Fruit fly (Drosophila melanogaster) whole organism, embryonic: Measurements from ENCODE around the gene CG11791.

Experiments used
- Atf3 ChIP-seq: fragments of 200-800 bp; sonication (Bioruptor generic); optimal IDR thresholded peaks from 3 replicates; lab custom pipeline; 2016; ENCODE audit warnings: missing biosample characterization, missing genetic modification characterization
- BEAF-32 ChIP-seq: fragments of 200-800 bp; sonication (Bioruptor generic); optimal IDR thresholded peaks from 3 replicates; lab custom pipeline; 2017; ENCODE audit warnings: missing biosample characterization, missing genetic modification characterization, mild to moderate bottlenecking, moderate library complexity, missing genetic modification reagents
- BtbVII ChIP-seq: fragments of 200-800 bp; sonication (Bioruptor generic); optimal IDR thresholded peaks from 3 replicates; lab custom pipeline; 2017; ENCODE audit warnings: missing biosample characterization, mild to moderate bottlenecking, missing genetic modification characterization
- CG10462 ChIP-seq: fragments of 200-800 bp; sonication (Bioruptor generic); optimal IDR thresholded peaks from 2 replicates; lab custom pipeline; 2016; ENCODE audit warnings: missing biosample characterization, missing genetic modification characterization
- CG11247 ChIP-seq: fragments of 200-800 bp; sonication (Bioruptor generic); IDR thresholded peaks from 2 replicates; pipeline ENCODE4 v1.3.6; 2022; ENCODE audit warnings: missing biosample characterization, missing genetic modification characterization
- CG11560 ChIP-seq: fragments of 200-800 bp; sonication (Bioruptor generic); IDR thresholded peaks from 3 replicates; pipeline ENCODE4 v1.3.6; 2022; ENCODE audit warnings: missing biosample characterization, missing genetic modification characterization
- CG12071 ChIP-seq: fragments of 200-800 bp; sonication (Bioruptor generic); optimal IDR thresholded peaks from 3 replicates; lab custom pipeline; 2018; ENCODE audit warnings: missing biosample characterization, mild to moderate bottlenecking, missing genetic modification characterization
- CG12155 ChIP-seq: fragments of 200-800 bp; sonication (Bioruptor generic); optimal IDR thresholded peaks from 3 replicates; lab custom pipeline; 2016; ENCODE audit warnings: missing biosample characterization, missing genetic modification characterization
- CG12391 ChIP-seq: fragments of 200-800 bp; sonication (Bioruptor generic); optimal IDR thresholded peaks from 3 replicates; lab custom pipeline; 2018; ENCODE audit warnings: missing biosample characterization, mild to moderate bottlenecking, missing genetic modification characterization, moderate library complexity
- CG13424 ChIP-seq: fragments of 200-800 bp; sonication (Bioruptor generic); optimal IDR thresholded peaks from 2 replicates; lab custom pipeline; 2019; ENCODE audit warnings: missing biosample characterization, mild to moderate bottlenecking, missing genetic modification characterization, moderate library complexity
- CG13624 ChIP-seq: fragments of 200-800 bp; sonication (Bioruptor generic); optimal IDR thresholded peaks from 2 replicates; lab custom pipeline; 2016; ENCODE audit warnings: missing biosample characterization, missing genetic modification characterization
- CG15011 ChIP-seq: fragments of 200-800 bp; sonication (Bioruptor generic); optimal IDR thresholded peaks from 3 replicates; lab custom pipeline; 2018; ENCODE audit warnings: missing biosample characterization, mild to moderate bottlenecking, missing genetic modification characterization
- CG16813 ChIP-seq: fragments of 200-800 bp; sonication (Bioruptor generic); IDR thresholded peaks from 3 replicates; pipeline ENCODE4 v1.3.6; 2022; ENCODE audit warnings: missing biosample characterization, missing genetic modification characterization; ENCODE audit not compliant: partially characterized antibody
- CG2129 ChIP-seq: fragments of 200-800 bp; sonication (Bioruptor generic); IDR thresholded peaks from 2 replicates; pipeline ENCODE4 v1.3.6; 2022; ENCODE audit warnings: missing biosample characterization, missing genetic modification characterization; ENCODE audit not compliant: partially characterized antibody
- CG2712 ChIP-seq: fragments of 200-800 bp; optimal IDR thresholded peaks from 3 replicates; lab custom pipeline; 2019; ENCODE audit warnings: missing biosample characterization, mild to moderate bottlenecking, missing genetic modification characterization, moderate library complexity
- CG31388 ChIP-seq: fragments of 200-800 bp; sonication (Bioruptor generic); optimal IDR thresholded peaks from 2 replicates; lab custom pipeline; 2016; ENCODE audit warnings: missing biosample characterization, missing genetic modification characterization
- CG3838 ChIP-seq: fragments of 200-800 bp; sonication (Bioruptor generic); optimal IDR thresholded peaks from 3 replicates; lab custom pipeline; 2016; ENCODE audit warnings: missing biosample characterization, missing genetic modification characterization
- CG4730 ChIP-seq: fragments of 200-800 bp; sonication (Bioruptor generic); IDR thresholded peaks from 2 replicates; pipeline ENCODE4 v1.3.6; 2022; ENCODE audit warnings: missing biosample characterization, missing genetic modification characterization
- CG7357 ChIP-seq: fragments of 200-800 bp; sonication (Bioruptor generic); IDR thresholded peaks from 3 replicates; pipeline ENCODE4 v1.3.6; 2022; ENCODE audit warnings: missing biosample characterization, missing genetic modification characterization
- CG7839 ChIP-seq: fragments of 200-800 bp; sonication (Bioruptor generic); optimal IDR thresholded peaks from 3 replicates; lab custom pipeline; 2018; ENCODE audit warnings: missing biosample characterization, mild to moderate bottlenecking, missing genetic modification characterization, moderate library complexity
- CG8281 ChIP-seq: fragments of 200-800 bp; sonication (Bioruptor generic); optimal IDR thresholded peaks from 2 replicates; lab custom pipeline; 2018; ENCODE audit warnings: missing biosample characterization, mild to moderate bottlenecking, missing genetic modification characterization, moderate library complexity
- CG9437 ChIP-seq: fragments of 200-800 bp; sonication (Bioruptor generic); optimal IDR thresholded peaks from 2 replicates; lab custom pipeline; 2018; ENCODE audit warnings: missing biosample characterization, mild to moderate bottlenecking, missing genetic modification characterization
- CG9817 ChIP-seq: fragments of 200-800 bp; sonication (Bioruptor generic); optimal IDR thresholded peaks from 2 replicates; lab custom pipeline; 2018; ENCODE audit warnings: missing biosample characterization, mild to moderate bottlenecking, missing genetic modification characterization, moderate library complexity
- Deaf1 ChIP-seq: fragments of 200-800 bp; optimal IDR thresholded peaks from 3 replicates; lab custom pipeline; 2019; ENCODE audit warnings: missing biosample characterization, mild to moderate bottlenecking, missing genetic modification characterization, moderate library complexity
- Drgx ChIP-seq: fragments of 200-800 bp; sonication (Bioruptor generic); IDR thresholded peaks from 2 replicates; pipeline ENCODE4 v1.3.6; 2022; ENCODE audit warnings: missing biosample characterization, missing genetic modification characterization
- HLH4C ChIP-seq: fragments of 200-800 bp; sonication (Bioruptor generic); IDR thresholded peaks from 3 replicates; pipeline ENCODE4 v1.3.6; 2022; ENCODE audit warnings: missing biosample characterization, missing genetic modification characterization; ENCODE audit not compliant: partially characterized antibody
- Kr ChIP-seq: fragments of 200-800 bp; sonication (Bioruptor generic); optimal IDR thresholded peaks from 2 replicates; lab custom pipeline; 2017; ENCODE audit warnings: missing biosample characterization, mild to moderate bottlenecking, missing genetic modification characterization
- Max ChIP-seq: fragments of 200-800 bp; sonication (Bioruptor generic); optimal IDR thresholded peaks from 2 replicates; lab custom pipeline; 2016; ENCODE audit warnings: missing biosample characterization, mild to moderate bottlenecking, missing genetic modification characterization
- Rx ChIP-seq: fragments of 200-800 bp; sonication (Bioruptor generic); IDR thresholded peaks from 2 replicates; pipeline ENCODE4 v1.3.6; 2022; ENCODE audit warnings: missing biosample characterization, missing genetic modification characterization
- TFAM ChIP-seq: fragments of 200-800 bp; sonication (Bioruptor generic); optimal IDR thresholded peaks from 2 replicates; lab custom pipeline; 2017; ENCODE audit warnings: missing biosample characterization, missing genetic modification characterization, inconsistent platforms
- Trl ChIP-seq, 3 experiments: fragments of >200 bp in 2 of 3; fragments of 200-800 bp in 1 of 3; sonication (Bioruptor generic) in 1 of 3; optimal IDR thresholded peaks; 2 replicates in 1 of 3; 3 replicates in 2 of 3; lab custom pipeline; 2016 to 2017; ENCODE audit warnings: missing biosample characterization in 1 of 3, missing genetic modification characterization in 1 of 3
- bsh ChIP-seq, 2 experiments: fragments of 200-800 bp; sonication (Bioruptor generic); optimal IDR thresholded peaks; 2 replicates each; lab custom pipeline; 2017 to 2018; ENCODE audit warnings: mild to moderate bottlenecking in 2 of 2, missing biosample characterization in 2 of 2, missing genetic modification characterization in 2 of 2, moderate library complexity in 1 of 2
- btn ChIP-seq: fragments of 200-800 bp; sonication (Bioruptor generic); optimal IDR thresholded peaks from 2 replicates; lab custom pipeline; 2016; ENCODE audit warnings: missing biosample characterization, missing genetic modification characterization
- cas ChIP-seq: fragments of 200-800 bp; sonication (Bioruptor generic); IDR thresholded peaks from 2 replicates; pipeline ENCODE4 v1.3.6; 2022; ENCODE audit warnings: missing biosample characterization, missing genetic modification characterization
- cg ChIP-seq: fragments of 200-800 bp; sonication (Bioruptor generic); optimal IDR thresholded peaks from 3 replicates; lab custom pipeline; 2019; ENCODE audit warnings: missing biosample characterization, mild to moderate bottlenecking, missing genetic modification characterization, moderate library complexity
- ewg ChIP-seq: fragments of 200-800 bp; sonication (Bioruptor generic); optimal IDR thresholded peaks from 3 replicates; lab custom pipeline; 2017; ENCODE audit warnings: mild to moderate bottlenecking, missing biosample characterization, missing genetic modification reagents, missing genetic modification characterization
- fd64A ChIP-seq: fragments of 200-800 bp; sonication (Bioruptor generic); optimal IDR thresholded peaks from 3 replicates; lab custom pipeline; 2018; ENCODE audit warnings: missing biosample characterization, mild to moderate bottlenecking, missing genetic modification characterization
- gsb-n ChIP-seq: fragments of 200-800 bp; sonication (Bioruptor generic); optimal IDR thresholded peaks from 3 replicates; lab custom pipeline; 2018; ENCODE audit warnings: missing biosample characterization, mild to moderate bottlenecking, missing genetic modification characterization
- jing ChIP-seq: fragments of 200-800 bp; sonication (Bioruptor generic); optimal IDR thresholded peaks from 2 replicates; lab custom pipeline; 2018; ENCODE audit warnings: missing biosample characterization, mild to moderate bottlenecking, missing genetic modification characterization
- lab ChIP-seq: fragments of 200-800 bp; sonication (Bioruptor generic); optimal IDR thresholded peaks from 3 replicates; lab custom pipeline; 2017; ENCODE audit warnings: missing biosample characterization, missing genetic modification characterization, mild to moderate bottlenecking, moderate library complexity, missing genetic modification reagents
- oc ChIP-seq: fragments of 200-800 bp; sonication (Bioruptor generic); optimal IDR thresholded peaks from 2 replicates; lab custom pipeline; 2018; ENCODE audit warnings: missing biosample characterization, mild to moderate bottlenecking, missing genetic modification characterization, moderate library complexity
- odd ChIP-seq: fragments of 200-800 bp; sonication (Bioruptor generic); optimal IDR thresholded peaks from 2 replicates; lab custom pipeline; 2017; ENCODE audit warnings: missing biosample characterization, mild to moderate bottlenecking, missing genetic modification characterization
- pros ChIP-seq: fragments of 200-800 bp; sonication (Bioruptor generic); optimal IDR thresholded peaks from 3 replicates; lab custom pipeline; 2019; ENCODE audit warnings: missing biosample characterization, mild to moderate bottlenecking, missing genetic modification characterization, moderate library complexity
- sc ChIP-seq, 3 experiments: fragments of >200 bp in 2 of 3; fragments of 200-800 bp in 1 of 3; sonication (Bioruptor generic) in 1 of 3; optimal IDR thresholded peaks; 2 replicates in 2 of 3; 3 replicates in 1 of 3; lab custom pipeline; 2017; ENCODE audit warnings: mild to moderate bottlenecking in 1 of 3, missing biosample characterization in 1 of 3, missing genetic modification characterization in 1 of 3, missing genetic modification reagents in 1 of 3
- schlank ChIP-seq: fragments of 200-800 bp; sonication (Bioruptor generic); optimal IDR thresholded peaks from 2 replicates; lab custom pipeline; 2018; ENCODE audit warnings: missing biosample characterization, mild to moderate bottlenecking, missing genetic modification characterization
- scrt ChIP-seq: fragments of 200-800 bp; sonication (Bioruptor generic); optimal IDR thresholded peaks from 2 replicates; lab custom pipeline; 2018; ENCODE audit warnings: missing biosample characterization, mild to moderate bottlenecking, missing genetic modification characterization, moderate library complexity
- slbo ChIP-seq: fragments of 200-800 bp; sonication (Bioruptor generic); IDR thresholded peaks from 2 replicates; pipeline ENCODE4 v1.3.6; 2022; ENCODE audit warnings: missing biosample characterization, missing genetic modification characterization
- stc ChIP-seq: fragments of 200-800 bp; sonication (Bioruptor generic); IDR thresholded peaks from 2 replicates; pipeline ENCODE4 v1.3.6; 2022; ENCODE audit warnings: missing biosample characterization, missing genetic modification characterization
- tna ChIP-seq: fragments of 200-800 bp; sonication (Bioruptor generic); IDR thresholded peaks from 2 replicates; pipeline ENCODE4 v1.3.6; 2022; ENCODE audit warnings: missing biosample characterization, missing genetic modification characterization; ENCODE audit not compliant: partially characterized antibody

Gene CG11791

DNA sequence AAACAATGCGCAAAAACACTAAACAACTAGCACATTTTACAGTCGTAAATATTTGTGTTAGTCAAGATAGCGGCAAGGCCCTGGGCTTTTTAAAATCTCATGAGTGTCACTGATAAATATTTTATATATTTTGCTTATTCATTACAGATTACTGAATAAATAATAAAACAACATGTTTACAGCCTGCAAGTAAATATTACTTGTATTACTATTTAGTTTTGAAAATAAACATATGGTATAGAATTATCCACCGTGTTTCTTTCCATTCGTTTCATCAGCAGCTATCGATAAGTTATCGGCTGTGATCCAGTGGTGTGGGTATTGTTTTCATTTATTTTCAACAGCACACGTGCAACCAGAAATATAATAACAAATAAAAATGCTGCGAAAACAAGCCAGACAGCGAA lies 25.1 kb downstream of the CG11791 start, which contains the start of the genes shams and CG11920 (continued):
- TF ChIP-seq sc (optimal IDR thresholded peaks at IDR 0.05; lab: Kevin White, UChicago) (no peak), sc (GFP tag; optimal IDR thresholded peaks at IDR 0.05; lab: Kevin White, UChicago) (no peak), CG2129 (GFP tag; lab: Robert Waterston, UW) (no peak), gsb-n (peak; percentile 40), CG31388 (no peak), odd (GFP tag; lab: Kevin White, UChicago) (no peak), CG15011 (GFP tag; lab: Kevin White, UChicago) (no peak), Rx (GFP tag; lab: Robert Waterston, UW) (no peak), CG9437 (GFP tag; lab: Kevin White, UChicago) (peak; percentile 2), CG16813 (peak; percentile 58; the same call in 2 of the 3 replicates), cg (GFP tag; lab: Kevin White, UChicago) (peak; percentile 16), Trl (optimal IDR thresholded peaks at IDR 0.05; lab: Kevin White, UChicago) (no peak), Trl (GFP tag; optimal IDR thresholded peaks at IDR 0.05; lab: Kevin White, UChicago) (no peak), tna (0 out of 2 replicates have a peak, but pooled peaks have one; percentile 37), CG2712 (tag; lab: Kevin White, UChicago) (peak; percentile 58), Kr (GFP tag; lab: Kevin White, UChicago) (no peak), CG4730 (no peak), TFAM (GFP tag; lab: Kevin White, UChicago) (no peak), fd64A (GFP tag; lab: Kevin White, UChicago) (no peak), Deaf1 (tag; lab: Kevin White, UChicago) (no peak), CG11560 (tag; lab: Robert Waterston, UW) (no peak), bsh (GFP tag; optimal IDR thresholded peaks at IDR 0.05; lab: Kevin White, UChicago) (peak in 1 of 2 experiments; percentile 36), scrt (GFP tag; lab: Kevin White, UChicago) (no peak), CG13624 (GFP tag; lab: Kevin White, UChicago) (no peak), slbo (GFP tag; lab: Robert Waterston, UW) (no peak; the same call in 1 of the 2 replicates), CG9817 (tag; lab: Kevin White, UChicago) (no peak), CG7839 (tag; lab: Kevin White, UChicago) (no peak), oc (tag; lab: Kevin White, UChicago) (no peak), CG3838 (GFP tag; lab: Kevin White, UChicago) (peak; percentile 36), CG7357 (GFP tag; lab: Robert Waterston, UW) (no peak), CG11247 (GFP tag; lab: Robert Waterston, UW) (no peak), BtbVII (GFP tag; lab: Kevin White, UChicago) (no peak), BEAF-32 (GFP tag; lab: Kevin White, UChicago) (peak; percentile 65), jing (GFP tag; lab: Kevin White, UChicago) (no peak), pros (GFP tag; lab: Kevin White, UChicago) (no peak), CG12071 (GFP tag; lab: Kevin White, UChicago) (no peak), Max (peak; percentile 68), schlank (tag; lab: Kevin White, UChicago) (no peak), btn (GFP tag; lab: Kevin White, UChicago) (no peak), lab (GFP tag; lab: Kevin White, UChicago) (no peak), CG8281 (tag; lab: Kevin White, UChicago) (no peak), stc (GFP tag; lab: Robert Waterston, UW) (no peak), CG12391 (tag; lab: Kevin White, UChicago) (peak; percentile 66), ewg (GFP tag; lab: Kevin White, UChicago) (no peak), CG13424 (tag; lab: Kevin White, UChicago) (peak; percentile 12), cas (no peak), Atf3 (GFP tag; lab: Kevin White, UChicago) (no peak), CG10462 (GFP tag; lab: Kevin White, UChicago) (no peak), HLH4C (GFP tag; lab: Robert Waterston, UW) (peak; percentile 67), Drgx (GFP tag; lab: Robert Waterston, UW) (no peak), CG12155 (GFP tag; lab: Kevin White, UChicago) (peak; percentile 26)
